Fruit fly (Drosophila melanogaster): ENCODE data around the gene CG42680.

Gene CG42680

DNA sequence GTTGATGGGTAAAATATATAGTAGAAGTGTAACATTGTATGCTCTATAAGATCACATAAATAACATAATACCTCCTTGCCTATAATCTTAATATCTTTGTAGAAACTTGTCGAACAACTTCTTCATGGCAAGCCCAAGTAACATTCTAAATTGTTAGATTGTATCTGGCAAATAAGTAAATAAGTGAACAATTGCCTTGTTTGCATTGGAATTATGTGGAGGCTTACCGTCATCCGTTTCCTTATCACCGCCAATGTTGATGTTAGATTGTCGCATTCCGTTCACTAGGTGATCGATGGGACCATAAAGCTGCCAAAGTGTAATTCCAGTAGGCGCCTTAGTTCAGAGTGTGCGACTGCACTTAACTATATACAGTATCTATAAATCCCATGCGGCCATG, 31.2 kb downstream of the CG42680 start (continued):
- peak; percentile 28 for TF ChIP-seq CG30403 (GFP tag; optimal IDR thresholded peaks at IDR 0.05)
- peak; percentile 72 for TF ChIP-seq pum (GFP tag; optimal IDR thresholded peaks at IDR 0.05)
- TF ChIP-seq pzg (GFP tag; optimal IDR thresholded peaks at IDR 0.05): no peak
- peak; percentile 72 for TF ChIP-seq Sry-β (GFP tag; optimal IDR thresholded peaks at IDR 0.05)
- peak; percentile 86 for TF ChIP-seq CG1647 (GFP tag; optimal IDR thresholded peaks at IDR 0.05)
- peak; percentile 88 for TF ChIP-seq CG18619 (GFP tag; optimal IDR thresholded peaks at IDR 0.05)
- TF ChIP-seq CG4360 (GFP tag; IDR thresholded peaks at IDR 0.05): peak; percentile 48; the same call in 1 of the 2 replicates
- TF ChIP-seq CG4707 (GFP tag; optimal IDR thresholded peaks at IDR 0.05): peak; percentile 92
- TF ChIP-seq CG10543 (GFP tag; optimal IDR thresholded peaks at IDR 0.05): peak; percentile 75
- TF ChIP-seq CG10979 (tag; optimal IDR thresholded peaks at IDR 0.05): peak; percentile 68
- TF ChIP-seq Jarid2 (GFP tag; optimal IDR thresholded peaks at IDR 0.05): peak; percentile 35
- peak; percentile 87 for TF ChIP-seq CG12104 (GFP tag; optimal IDR thresholded peaks at IDR 0.05)
- TF ChIP-seq nmo (GFP tag; optimal IDR thresholded peaks at IDR 0.05): peak; percentile 40
- TF ChIP-seq CG10462 (GFP tag; optimal IDR thresholded peaks at IDR 0.05): peak; percentile 91
- no peak for TF ChIP-seq CG6791 (GFP tag; IDR thresholded peaks at IDR 0.05; ENCODE audit: partially characterized antibody)
- TF ChIP-seq ems (GFP tag; optimal IDR thresholded peaks at IDR 0.05): peak; percentile 68
- TF ChIP-seq Sox102F (GFP tag; optimal IDR thresholded peaks at IDR 0.05): peak; percentile 45
- TF ChIP-seq CG17359 (tag; optimal IDR thresholded peaks at IDR 0.05): peak; percentile 85
- peak; percentile 50; the same call in 1 of the 3 replicates for TF ChIP-seq CG11456 (GFP tag; IDR thresholded peaks at IDR 0.05)
- peak; percentile 78 for TF ChIP-seq unpg (GFP tag; optimal IDR thresholded peaks at IDR 0.05)
- TF ChIP-seq inv (GFP tag; IDR thresholded peaks at IDR 0.05; ENCODE audit: partially characterized antibody): no peak
- TF ChIP-seq nerfin-1 (tag; optimal IDR thresholded peaks at IDR 0.05): peak; percentile 74
- peak; percentile 47 for TF ChIP-seq CG13296 (GFP tag; optimal IDR thresholded peaks at IDR 0.05)
- peak; percentile 73 for TF ChIP-seq CG9876 (GFP tag; optimal IDR thresholded peaks at IDR 0.05)
- peak; percentile 63 for TF ChIP-seq CG4424 (GFP tag; optimal IDR thresholded peaks at IDR 0.05)
- TF ChIP-seq Optix (GFP tag; IDR thresholded peaks at IDR 0.05): peak; percentile 45; the same call in 1 of the 3 replicates
- peak; percentile 62 for TF ChIP-seq CG5953 (GFP tag; IDR thresholded peaks at IDR 0.05)
- peak; percentile 77 for TF ChIP-seq CG2116 (GFP tag; optimal IDR thresholded peaks at IDR 0.05)
- no peak for TF ChIP-seq D (optimal IDR thresholded peaks at IDR 0.05)
- TF ChIP-seq D (GFP tag; optimal IDR thresholded peaks at IDR 0.05): peak; percentile 93
- no peak for TF ChIP-seq ham (GFP tag; IDR thresholded peaks at IDR 0.05)
- TF ChIP-seq CG14014 (GFP tag; IDR thresholded peaks at IDR 0.05): peak; percentile 67; the same call in 1 of the 2 replicates
- TF ChIP-seq Hr3 (GFP tag; optimal IDR thresholded peaks at IDR 0.05): peak; percentile 32
- peak; percentile 96 for TF ChIP-seq CG33213 (GFP tag; optimal IDR thresholded peaks at IDR 0.05)
- TF ChIP-seq CG8478 (optimal IDR thresholded peaks at IDR 0.05): no peak
- peak; percentile 71 for TF ChIP-seq D19A (tag; optimal IDR thresholded peaks at IDR 0.05)
- TF ChIP-seq shn (GFP tag; optimal IDR thresholded peaks at IDR 0.05): peak; percentile 72
- peak; percentile 83 for TF ChIP-seq cato (GFP tag; optimal IDR thresholded peaks at IDR 0.05; ENCODE audit: borderline replicate concordance)
- no peak for TF ChIP-seq CG7928 (GFP tag; optimal IDR thresholded peaks at IDR 0.05)
- TF ChIP-seq CG17568 (GFP tag; optimal IDR thresholded peaks at IDR 0.05): peak; percentile 89
- TF ChIP-seq Taf1 (GFP tag; IDR thresholded peaks at IDR 0.05): no peak
- TF ChIP-seq pfk (GFP tag; optimal IDR thresholded peaks at IDR 0.05): peak; percentile 42
- TF ChIP-seq Scr (GFP tag; IDR thresholded peaks at IDR 0.05; ENCODE audit: partially characterized antibody): no peak
- TF ChIP-seq abd-A (tag; optimal IDR thresholded peaks at IDR 0.05): no peak
- TF ChIP-seq CG17612 (GFP tag; IDR thresholded peaks at IDR 0.05): peak; percentile 25; the same call in 1 of the 2 replicates
- no peak for TF ChIP-seq corto (GFP tag; optimal IDR thresholded peaks at IDR 0.05)
- TF ChIP-seq CG9215 (GFP tag; IDR thresholded peaks at IDR 0.05): no peak
- TF ChIP-seq C15 (GFP tag; IDR thresholded peaks at IDR 0.05): no peak
- TF ChIP-seq exex (tag; optimal IDR thresholded peaks at IDR 0.05): peak; percentile 57
- peak; percentile 68 for TF ChIP-seq Nf-YB (GFP tag; optimal IDR thresholded peaks at IDR 0.05)
